Fruit fly (Drosophila melanogaster): ENCODE data around the gene CG33769.

DNA sequence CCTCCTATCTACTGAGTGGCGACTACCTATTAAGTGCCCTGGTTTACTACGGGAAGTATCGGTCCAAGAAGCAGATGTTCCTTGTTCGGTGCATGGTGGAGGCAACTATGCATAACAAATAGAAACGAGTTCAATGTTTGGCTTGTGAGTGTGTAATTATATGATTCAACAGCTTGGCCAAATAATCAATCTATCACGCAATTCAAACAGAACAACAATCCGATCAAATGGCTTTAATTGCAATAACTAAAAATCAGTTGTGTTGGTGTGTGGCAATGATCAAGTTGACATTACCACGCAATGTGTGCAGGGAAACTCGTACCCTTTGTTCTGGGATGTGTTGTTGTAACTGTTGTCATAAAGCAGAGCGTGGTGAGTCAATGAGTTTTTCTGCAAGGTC, at the start of gene CG33769:
- TF ChIP-seq Abd-B (GFP tag; optimal IDR thresholded peaks at IDR 0.05) (no peak), fru (GFP tag; optimal IDR thresholded peaks at IDR 0.05) (no peak)

All from whole organism, wandering third instar larva.